Worm (Caenorhabditis elegans) whole organism, L1 larva: ENCODE measurements around the gene B0496.2.

Experiments used
- C04F5.9 ChIP-seq: sonication (generic microtip); optimal IDR thresholded peaks from 2 replicates; lab custom pipeline; 2016; ENCODE audit warnings: missing genetic modification characterization, missing compliant biosample characterization
- C16A3.4 ChIP-seq: fragments of 150-350 bp; optimal IDR thresholded peaks from 2 replicates; lab custom pipeline; 2014; ENCODE audit warnings: missing biosample characterization, missing genetic modification characterization
- alr-1 ChIP-seq: fragments of 200-800 bp; sonication (Bioruptor generic); optimal IDR thresholded peaks from 2 replicates; lab custom pipeline; 2018; ENCODE audit warnings: borderline replicate concordance, mild to moderate bottlenecking, missing genetic modification characterization, missing compliant biosample characterization
- aly-2 ChIP-seq: fragments of 150-350 bp; optimal IDR thresholded peaks from 2 replicates; lab custom pipeline; 2014; ENCODE audit warnings: missing biosample characterization, missing genetic modification characterization
- ama-1 ChIP-seq: fragments of 150-350 bp; optimal IDR thresholded peaks from 2 replicates; lab custom pipeline; 2014
- ceh-63 ChIP-seq: fragments of 200-800 bp; sonication (Bioruptor generic); optimal IDR thresholded peaks from 2 replicates; lab custom pipeline; 2018; ENCODE audit warnings: mild to moderate bottlenecking, missing genetic modification characterization, missing compliant biosample characterization
- ceh-8 ChIP-seq: fragments of 200-800 bp; sonication (Bioruptor generic); optimal IDR thresholded peaks from 2 replicates; lab custom pipeline; 2018; ENCODE audit warnings: mild to moderate bottlenecking, missing genetic modification characterization, moderate library complexity, missing compliant biosample characterization
- ceh-82 ChIP-seq, 3 experiments: fragments of 150-350 bp in 1 of 3; sonication (generic microtip) in 2 of 3; optimal IDR thresholded peaks; 2 replicates each; lab custom pipeline; 2014 to 2017; ENCODE audit warnings: missing biosample characterization in 3 of 3, missing genetic modification characterization in 3 of 3
- ceh-88 ChIP-seq: fragments of 200-800 bp; sonication (Bioruptor generic); IDR thresholded peaks from 2 replicates; pipeline ENCODE4 v1.3.6; 2022; ENCODE audit warnings: missing genetic modification characterization, missing compliant biosample characterization
- ceh-90 ChIP-seq: sonication (generic microtip); optimal IDR thresholded peaks from 2 replicates; lab custom pipeline; 2016; ENCODE audit warnings: missing genetic modification characterization, missing compliant biosample characterization
- ces-1 ChIP-seq: fragments of 150-350 bp; optimal IDR thresholded peaks from 2 replicates; lab custom pipeline; 2014; ENCODE audit warnings: missing biosample characterization, missing genetic modification reagents, missing genetic modification characterization
- efl-1 ChIP-seq, 4 experiments: fragments of 150-350 bp; optimal IDR thresholded peaks in 3 of 4; peaks in 1 of 4; 1 replicate in 1 of 4; 2 replicates in 3 of 4; lab custom pipeline; 2014; ENCODE audit warnings: missing biosample characterization in 2 of 4, missing genetic modification characterization in 2 of 4, missing genetic modification reagents in 2 of 4
- efl-3 ChIP-seq: fragments of 200-800 bp; sonication (Bioruptor generic); optimal IDR thresholded peaks from 2 replicates; lab custom pipeline; 2018; ENCODE audit warnings: mild to moderate bottlenecking, missing genetic modification characterization, missing compliant biosample characterization
- egl-13 ChIP-seq: sonication (generic microtip); optimal IDR thresholded peaks from 2 replicates; lab custom pipeline; 2016; ENCODE audit warnings: missing genotype, missing genetic modification reagents, missing genetic modification characterization, missing compliant biosample characterization
- elt-2 ChIP-seq: sonication (generic microtip); optimal IDR thresholded peaks from 2 replicates; lab custom pipeline; 2016; ENCODE audit warnings: missing genetic modification characterization, mild to moderate bottlenecking, inconsistent platforms, missing compliant biosample characterization, missing genetic modification reagents
- elt-3 ChIP-seq, 6 experiments: fragments of 150-350 bp in 1 of 6; sonication (generic microtip); optimal IDR thresholded peaks; 2 replicates each; lab custom pipeline; 2017 to 2018; ENCODE audit warnings: missing biosample characterization in 6 of 6, missing genetic modification characterization in 6 of 6, inconsistent platforms in 1 of 6
- grh-1 ChIP-seq: fragments of 200-800 bp; sonication (Bioruptor generic); IDR thresholded peaks from 2 replicates; pipeline ENCODE4 v1.3.6; 2022; ENCODE audit warnings: missing genetic modification reagents, missing genetic modification characterization, missing compliant biosample characterization
- hlh-17 ChIP-seq: fragments of 200-800 bp; sonication (Bioruptor generic); optimal IDR thresholded peaks from 2 replicates; lab custom pipeline; 2018; ENCODE audit warnings: missing genetic modification characterization, mild to moderate bottlenecking, missing compliant biosample characterization, moderate library complexity, borderline replicate concordance
- hlh-4 ChIP-seq: sonication (generic microtip); optimal IDR thresholded peaks from 2 replicates; lab custom pipeline; 2016; ENCODE audit warnings: mild to moderate bottlenecking, missing genetic modification characterization, missing compliant biosample characterization
- hpl-2 ChIP-seq: fragments of 150-350 bp; optimal IDR thresholded peaks from 2 replicates; lab custom pipeline; 2014; ENCODE audit warnings: missing biosample characterization, missing genetic modification reagents, missing genetic modification characterization
- irx-1 ChIP-seq: sonication (generic microtip); optimal IDR thresholded peaks from 2 replicates; lab custom pipeline; 2016; ENCODE audit warnings: missing genetic modification characterization, missing compliant biosample characterization
- isw-1 ChIP-seq: fragments of 200-800 bp; sonication (Bioruptor generic); IDR thresholded peaks from 2 replicates; pipeline ENCODE4 v1.3.6; 2022; ENCODE audit warnings: missing genetic modification characterization, missing compliant biosample characterization
- lin-13 ChIP-seq: fragments of 150-350 bp; optimal IDR thresholded peaks from 2 replicates; lab custom pipeline; 2014; ENCODE audit warnings: missing biosample characterization, missing genetic modification reagents, missing genetic modification characterization
- lin-14 ChIP-seq: fragments of 200-800 bp; sonication (Bioruptor generic); optimal IDR thresholded peaks from 2 replicates; lab custom pipeline; 2018; ENCODE audit warnings: mild to moderate bottlenecking, missing genetic modification characterization, moderate library complexity, missing compliant biosample characterization
- lin-35 ChIP-seq, 2 experiments: fragments of 150-350 bp; optimal IDR thresholded peaks; 2 replicates each; lab custom pipeline; 2014; ENCODE audit warnings: missing biosample characterization in 2 of 2, missing genetic modification characterization in 2 of 2, missing genetic modification reagents in 2 of 2
- lin-39 ChIP-seq: fragments of 150-350 bp; optimal IDR thresholded peaks from 2 replicates; lab custom pipeline; 2014; ENCODE audit warnings: missing biosample characterization, missing genetic modification reagents, missing genetic modification characterization
- lir-3 ChIP-seq: sonication (generic microtip); optimal IDR thresholded peaks from 2 replicates; lab custom pipeline; 2016; ENCODE audit warnings: mild to moderate bottlenecking, missing genetic modification characterization, moderate library complexity, missing compliant biosample characterization; ENCODE audit not compliant: poor library complexity
- mab-9 ChIP-seq: fragments of 200-800 bp; sonication (Bioruptor generic); IDR thresholded peaks from 2 replicates; pipeline ENCODE4 v1.3.6; 2022; ENCODE audit warnings: missing genetic modification reagents, missing genetic modification characterization, missing compliant biosample characterization
- nhr-20 ChIP-seq: sonication (generic microtip); optimal IDR thresholded peaks from 2 replicates; lab custom pipeline; 2016; ENCODE audit warnings: mild to moderate bottlenecking, missing genetic modification characterization, missing compliant biosample characterization
- nhr-28 ChIP-seq: fragments of 150-350 bp; optimal IDR thresholded peaks from 2 replicates; lab custom pipeline; 2014; ENCODE audit warnings: missing biosample characterization, missing genetic modification characterization
- nhr-47 ChIP-seq: sonication (generic microtip); optimal IDR thresholded peaks from 2 replicates; lab custom pipeline; 2016; ENCODE audit warnings: mild to moderate bottlenecking, missing genetic modification characterization, moderate library complexity, missing compliant biosample characterization
- nhr-71 ChIP-seq: sonication (generic microtip); optimal IDR thresholded peaks from 2 replicates; lab custom pipeline; 2016; ENCODE audit warnings: mild to moderate bottlenecking, missing genetic modification characterization, moderate library complexity, missing compliant biosample characterization
- nhr-76 ChIP-seq: sonication (generic microtip); optimal IDR thresholded peaks from 2 replicates; lab custom pipeline; 2017; ENCODE audit warnings: missing biosample characterization, missing genetic modification characterization
- nhr-84 ChIP-seq: sonication (generic microtip); optimal IDR thresholded peaks from 2 replicates; lab custom pipeline; 2017; ENCODE audit warnings: missing biosample characterization, missing genetic modification characterization
- nhr-85 ChIP-seq: sonication (generic microtip); peaks from one replicate; lab custom pipeline; 2016; ENCODE audit warnings: missing genetic modification characterization, inconsistent platforms, missing compliant biosample characterization
- pax-3 ChIP-seq: fragments of 200-800 bp; sonication (Bioruptor generic); optimal IDR thresholded peaks from 2 replicates; lab custom pipeline; 2018; ENCODE audit warnings: mild to moderate bottlenecking, missing genetic modification characterization, moderate library complexity, missing compliant biosample characterization
- pqm-1 ChIP-seq: sonication (generic microtip); optimal IDR thresholded peaks from 3 replicates; lab custom pipeline; 2017; ENCODE audit warnings: missing biosample characterization, missing genetic modification characterization
- rnt-1 ChIP-seq: sonication (generic microtip); optimal IDR thresholded peaks from 2 replicates; lab custom pipeline; 2016; ENCODE audit warnings: mild to moderate bottlenecking, missing genetic modification characterization, moderate library complexity, missing compliant biosample characterization
- snu-23 ChIP-seq: sonication (generic microtip); optimal IDR thresholded peaks from 2 replicates; lab custom pipeline; 2016; ENCODE audit warnings: missing genetic modification characterization, missing compliant biosample characterization
- sptf-1 ChIP-seq: fragments of 150-350 bp; optimal IDR thresholded peaks from 2 replicates; lab custom pipeline; 2014; ENCODE audit warnings: missing biosample characterization, missing genetic modification characterization
- swsn-7 ChIP-seq: sonication (generic microtip); optimal IDR thresholded peaks from 2 replicates; lab custom pipeline; 2016; ENCODE audit warnings: missing genetic modification characterization, missing compliant biosample characterization
- tbx-2 ChIP-seq: sonication (generic microtip); optimal IDR thresholded peaks from 2 replicates; lab custom pipeline; 2016; ENCODE audit warnings: missing genetic modification characterization, missing compliant biosample characterization
- unc-62 ChIP-seq: fragments of 150-350 bp; optimal IDR thresholded peaks from 2 replicates; lab custom pipeline; 2014; ENCODE audit warnings: missing biosample characterization, missing genetic modification reagents, missing genetic modification characterization
- unc-86 ChIP-seq: sonication (generic microtip); optimal IDR thresholded peaks from 2 replicates; lab custom pipeline; 2016; ENCODE audit warnings: missing genetic modification characterization, missing compliant biosample characterization
- unc-98 ChIP-seq: fragments of 200-800 bp; sonication (Bioruptor generic); IDR thresholded peaks from 2 replicates; pipeline ENCODE4 v1.3.6; 2022; ENCODE audit warnings: missing genetic modification characterization, missing compliant biosample characterization
- xbp-1 ChIP-seq: sonication (generic microtip); optimal IDR thresholded peaks from 2 replicates; lab custom pipeline; 2016; ENCODE audit warnings: missing genetic modification characterization, missing compliant biosample characterization

Gene B0496.2

ce11 chrIV:7486201-7486947 is 38.7 kb downstream of the B0496.2 start, which contains the start of the genes his-61 and his-62 (continued):
- TF ChIP-seq lin-13 (GFP tag; lab: Kevin White, UChicago) (no peak), elt-2 (tag; lab: Kevin White, UChicago) (no peak), nhr-47 (tag; lab: Kevin White, UChicago) (peak; percentile 59), C16A3.4 (tag; lab: Kevin White, UChicago) (no peak)

ce11 chrIV:7487554-7488456 is 40.1 kb downstream of the B0496.2 start, which contains the start of the genes his-60 and his-59:
Gene his-60, minus strand, starts transcription at chrIV:7487992.
Gene his-59, plus strand, starts transcription at chrIV:7488249.
- TF ChIP-seq nhr-20 (tag; lab: Kevin White, UChicago), result peak; percentile 43
- no peak for TF ChIP-seq hlh-17 (GFP tag; lab: Kevin White, UChicago)
- TF ChIP-seq mab-9 (GFP tag; lab: Robert Waterston, UW), result no peak
- TF ChIP-seq pqm-1 (tag; lab: Kevin White, UChicago), result no peak
- TF ChIP-seq isw-1 (GFP tag; lab: Robert Waterston, UW), result peak; percentile 7; the same call in 1 of the 2 replicates
- no peak for TF ChIP-seq ama-1 (lab: Kevin White, UChicago)
- TF ChIP-seq unc-62 (GFP tag; lab: Kevin White, UChicago), result no peak
- peak; percentile 58 for TF ChIP-seq unc-86
- TF ChIP-seq efl-3, result peak; percentile 70
- peak; percentile 8 to 28 for TF ChIP-seq efl-1 (optimal IDR thresholded peaks at IDR 0.05; lab: Kevin White, UChicago)
- no peak for TF ChIP-seq efl-1 (GFP tag; optimal IDR thresholded peaks at IDR 0.05 in 1 of 2; lab: Kevin White, UChicago)
- TF ChIP-seq sptf-1, result no peak
- TF ChIP-seq nhr-71 (tag; lab: Kevin White, UChicago), result peak; percentile 57
- no peak for TF ChIP-seq elt-2 (tag; lab: Kevin White, UChicago)
- TF ChIP-seq alr-1 (tag; lab: Kevin White, UChicago), result no peak
- no peak for TF ChIP-seq lin-35 (GFP tag; optimal IDR thresholded peaks at IDR 0.05; lab: Kevin White, UChicago)
- TF ChIP-seq snu-23 (GFP tag; lab: Kevin White, UChicago), result peak; percentile 55
- TF ChIP-seq grh-1 (GFP tag; lab: Robert Waterston, UW), result peak; percentile 47; the same call in 1 of the 2 replicates
- TF ChIP-seq elt-3 (tag; optimal IDR thresholded peaks at IDR 0.05; lab: Kevin White, UChicago), result no peak
- TF ChIP-seq C04F5.9 (tag; lab: Kevin White, UChicago), result no peak
- TF ChIP-seq nhr-76 (tag; lab: Kevin White, UChicago), result no peak
- 0 out of 2 replicates have a peak, but pooled peaks have one; percentile 14 for TF ChIP-seq ceh-88 (GFP tag; lab: Robert Waterston, UW)
- no peak for TF ChIP-seq egl-13 (tag; lab: Kevin White, UChicago)
- peak; percentile 79 for TF ChIP-seq nhr-85 (tag; lab: Kevin White, UChicago)
- no peak for TF ChIP-seq nhr-28
- peak; percentile 19 for TF ChIP-seq xbp-1
- no peak for TF ChIP-seq ces-1 (GFP tag; lab: Kevin White, UChicago)
- TF ChIP-seq unc-98, result no peak
- no peak for TF ChIP-seq aly-2 (tag; lab: Kevin White, UChicago)
- no peak for TF ChIP-seq ceh-63 (GFP tag; lab: Kevin White, UChicago)
- no peak for TF ChIP-seq hpl-2 (GFP tag; lab: Kevin White, UChicago)
- TF ChIP-seq rnt-1 (tag; lab: Kevin White, UChicago), result peak; percentile 31
- peak; percentile 67 for TF ChIP-seq lin-14
- TF ChIP-seq irx-1, result no peak
- TF ChIP-seq lir-3 (tag; lab: Kevin White, UChicago), result no peak
- TF ChIP-seq nhr-84, result no peak
- no peak for TF ChIP-seq hlh-4 (tag; lab: Kevin White, UChicago)
- TF ChIP-seq pax-3 (tag; lab: Kevin White, UChicago), result no peak
- peak; percentile 47 for TF ChIP-seq tbx-2 (tag; lab: Kevin White, UChicago)
- no peak for TF ChIP-seq ceh-8 (GFP tag; lab: Kevin White, UChicago)
- TF ChIP-seq ceh-90, result no peak
- TF ChIP-seq ceh-82 (tag; optimal IDR thresholded peaks at IDR 0.05; lab: Kevin White, UChicago), result no peak
- peak; percentile 36 for TF ChIP-seq lin-39 (tag; lab: Kevin White, UChicago)
- TF ChIP-seq swsn-7 (tag; lab: Kevin White, UChicago), result peak; percentile 68
- peak; percentile 36 for TF ChIP-seq C16A3.4 (tag; lab: Kevin White, UChicago)
